Fruit fly (Drosophila melanogaster): ENCODE results near the gene CG43102.

dm6 chr3R:17784189-17784588, 10.1 kb downstream of the CG43102 start:
- TF ChIP-seq Dll (optimal IDR thresholded peaks at IDR 0.05) (no peak), CG8478 (optimal IDR thresholded peaks at IDR 0.05) (no peak), usp (GFP tag; optimal IDR thresholded peaks at IDR 0.05) (no peak)
